Fruit fly (Drosophila melanogaster): Measurements from ENCODE around the gene CG1582.
A peak's percentile ranks its signal among the peaks of the same experiment; 100 is the strongest.

Gene CG1582

dm6 chrX:10936599-10936998 lies 37.5 kb upstream of the CG1582 start (continued):
- TF ChIP-seq gem (tag; optimal IDR thresholded peaks at IDR 0.05) (peak; percentile 91), cas (GFP tag; IDR thresholded peaks at IDR 0.05) (peak; percentile 53; the same call in 1 of the 2 replicates), Awh (GFP tag; IDR thresholded peaks at IDR 0.05) (peak; percentile 91), slbo (GFP tag; IDR thresholded peaks at IDR 0.05) (peak; percentile 88), dati (GFP tag; IDR thresholded peaks at IDR 0.05) (peak; percentile 65), Optix (GFP tag; IDR thresholded peaks at IDR 0.05) (peak; percentile 51; the same call in 1 of the 3 replicates), fd102C (GFP tag; optimal IDR thresholded peaks at IDR 0.05) (no peak), CG3281 (GFP tag; optimal IDR thresholded peaks at IDR 0.05) (peak; percentile 75), Dp (GFP tag; optimal IDR thresholded peaks at IDR 0.05) (no peak), TFAM (GFP tag; optimal IDR thresholded peaks at IDR 0.05) (no peak), CG43689 (GFP tag; IDR thresholded peaks at IDR 0.05) (peak; percentile 74), nmo (GFP tag; optimal IDR thresholded peaks at IDR 0.05) (peak; percentile 81), Abd-B (GFP tag; optimal IDR thresholded peaks at IDR 0.05) (peak; percentile 72), org-1 (GFP tag; optimal IDR thresholded peaks at IDR 0.05) (peak; percentile 70), ken (GFP tag; IDR thresholded peaks at IDR 0.05) (peak; percentile 83), CG15479 (GFP tag; optimal IDR thresholded peaks at IDR 0.05) (no peak), CG15601 (tag; optimal IDR thresholded peaks at IDR 0.05) (peak; percentile 62), CG2120 (GFP tag; optimal IDR thresholded peaks at IDR 0.05) (peak; percentile 80), tap (tag; optimal IDR thresholded peaks at IDR 0.05) (peak; percentile 89), B-H2 (GFP tag; optimal IDR thresholded peaks at IDR 0.05) (no peak), insv (GFP tag; optimal IDR thresholded peaks at IDR 0.05) (peak in 1 of 2 experiments; percentile 17), CG2199 (GFP tag; IDR thresholded peaks at IDR 0.05) (peak; percentile 56; the same call in 1 of the 3 replicates), Mrtf (GFP tag; IDR thresholded peaks at IDR 0.05) (peak; percentile 76), Deaf1 (tag; optimal IDR thresholded peaks at IDR 0.05) (peak; percentile 61), ap (GFP tag; IDR thresholded peaks at IDR 0.05) (peak; percentile 74), CG11093 (GFP tag; IDR thresholded peaks at IDR 0.05) (peak; percentile 76; the same call in 1 of the 3 replicates), dpn (GFP tag; optimal IDR thresholded peaks at IDR 0.05) (peak; percentile 83 to 86), pita (GFP tag; optimal IDR thresholded peaks at IDR 0.05) (no peak), CG15514 (GFP tag; optimal IDR thresholded peaks at IDR 0.05) (peak; percentile 57), nom (GFP tag; optimal IDR thresholded peaks at IDR 0.05) (peak; percentile 88), ATbp (GFP tag; optimal IDR thresholded peaks at IDR 0.05) (peak; percentile 83), ranshi (GFP tag; IDR thresholded peaks at IDR 0.05) (peak; percentile 81), pfk (GFP tag; optimal IDR thresholded peaks at IDR 0.05) (no peak), CG10267 (tag; optimal IDR thresholded peaks at IDR 0.05) (peak; percentile 74), vnd (GFP tag; IDR thresholded peaks at IDR 0.05; ENCODE audit: partially characterized antibody) (no peak), CG9609 (GFP tag; optimal IDR thresholded peaks at IDR 0.05) (peak; percentile 67), crc (GFP tag; optimal IDR thresholded peaks at IDR 0.05) (peak; percentile 72), CG12744 (GFP tag; optimal IDR thresholded peaks at IDR 0.05) (peak; percentile 64), trem (tag; optimal IDR thresholded peaks at IDR 0.05) (peak; percentile 58), CG15073 (GFP tag; optimal IDR thresholded peaks at IDR 0.05) (peak; percentile 2), CG12219 (GFP tag; optimal IDR thresholded peaks at IDR 0.05) (peak; percentile 82), jumu (GFP tag; optimal IDR thresholded peaks at IDR 0.05) (peak; percentile 73), Sox100B (GFP tag; optimal IDR thresholded peaks at IDR 0.05) (peak; percentile 85), CG34224 (GFP tag; IDR thresholded peaks at IDR 0.05; ENCODE audit: partially characterized antibody) (no peak), pho (GFP tag; optimal IDR thresholded peaks at IDR 0.05) (peak; percentile 47), her (GFP tag; optimal IDR thresholded peaks at IDR 0.05) (peak; percentile 77), Usf (GFP tag; optimal IDR thresholded peaks at IDR 0.05) (peak; percentile 20), CG4282 (GFP tag; optimal IDR thresholded peaks at IDR 0.05) (peak; percentile 43), Side (GFP tag; optimal IDR thresholded peaks at IDR 0.05) (peak; percentile 82), CrebB (tag; optimal IDR thresholded peaks at IDR 0.05) (peak; percentile 82), ftz-f1 (GFP tag; optimal IDR thresholded peaks at IDR 0.05) (no peak)

Measured in whole organism, embryonic.